Worm (Caenorhabditis elegans): ENCODE data around the gene swsn-4.

The swsn-4 gene

ce11 chrIV:11110995-11111619, 14.7 kb upstream of the swsn-4 start, which contains the start of gene rps-5:
Gene rps-5 (minus strand): TSS chrIV:11111045.
- no peak for TF ChIP-seq unc-62 (GFP tag; optimal IDR thresholded peaks at IDR 0.05)

- no peak for TF ChIP-seq unc-62 (GFP tag; optimal IDR thresholded peaks at IDR 0.05)
Observed at ce11 chrIV:11111898-11112297, 13.9 kb upstream of the swsn-4 start.

ce11 chrIV:11112641-11113040, 13.2 kb upstream of the swsn-4 start, which contains the start of gene clc-9:
Gene clc-9 (plus strand): TSS chrIV:11112941.
- no peak for TF ChIP-seq unc-62 (GFP tag; optimal IDR thresholded peaks at IDR 0.05)

- TF ChIP-seq unc-62 (GFP tag; optimal IDR thresholded peaks at IDR 0.05): no peak
Observed at ce11 chrIV:11118837-11119491, 6.9 kb upstream of the swsn-4 start, which contains the start of the genes imp-2 and enpl-1. Gene imp-2 (minus strand): TSS chrIV:11118887. Gene enpl-1 (plus strand): TSS chrIV:11119298.

- no peak for TF ChIP-seq unc-62 (GFP tag; optimal IDR thresholded peaks at IDR 0.05)
Observed at ce11 chrIV:11119972-11120562, 5.8 kb upstream of the swsn-4 start.

ce11 chrIV:11124674-11125073, 1.1 kb upstream of the swsn-4 start, which contains the start of gene spo-11:
Gene spo-11 (minus strand): TSS chrIV:11124862.
- no peak for TF ChIP-seq unc-62 (GFP tag; optimal IDR thresholded peaks at IDR 0.05)

ce11 chrIV:11125200-11125599, 624 bp upstream of the swsn-4 start:
- TF ChIP-seq unc-62 (GFP tag; optimal IDR thresholded peaks at IDR 0.05): no peak

ce11 chrIV:11125604-11126003, 220 bp upstream of the swsn-4 start:
- TF ChIP-seq unc-62 (GFP tag; optimal IDR thresholded peaks at IDR 0.05): no peak

ce11 chrIV:11126028-11126427, 204 bp downstream of the swsn-4 start:
- no peak for TF ChIP-seq unc-62 (GFP tag; optimal IDR thresholded peaks at IDR 0.05)

- TF ChIP-seq unc-62 (GFP tag; optimal IDR thresholded peaks at IDR 0.05): no peak
Observed at ce11 chrIV:11130774-11131173, 5.0 kb downstream of the swsn-4 start.

ce11 chrIV:11131268-11131667, 5.4 kb downstream of the swsn-4 start, which contains the start of gene ard-1:
Gene ard-1 (plus strand): TSS chrIV:11131279.
- no peak for TF ChIP-seq unc-62 (GFP tag; optimal IDR thresholded peaks at IDR 0.05)

ce11 chrIV:11142314-11143227, 16.7 kb downstream of the swsn-4 start, which contains the start of gene skih-2:
Gene skih-2 (minus strand): TSS chrIV:11142364.
- no peak for TF ChIP-seq unc-62 (GFP tag; optimal IDR thresholded peaks at IDR 0.05)

- TF ChIP-seq unc-62 (GFP tag; optimal IDR thresholded peaks at IDR 0.05): no peak
Observed at ce11 chrIV:11143228-11143444, 17.3 kb downstream of the swsn-4 start, which contains the start of gene F01G4.4. Gene F01G4.4 (plus strand): TSS chrIV:11143345.

ce11 chrIV:11145929-11146339, 20.1 kb downstream of the swsn-4 start:
- TF ChIP-seq unc-62 (GFP tag; optimal IDR thresholded peaks at IDR 0.05): no peak

- TF ChIP-seq unc-62 (GFP tag; optimal IDR thresholded peaks at IDR 0.05): no peak
Observed at ce11 chrIV:11146492-11146891, 20.7 kb downstream of the swsn-4 start.

ce11 chrIV:11146962-11147470, 21.2 kb downstream of the swsn-4 start, which contains the start of gene pigq-1:
Gene pigq-1 (minus strand): TSS chrIV:11147247.
- TF ChIP-seq unc-62 (GFP tag; optimal IDR thresholded peaks at IDR 0.05): no peak

Data from whole organism, dauer.